Fruit fly (Drosophila melanogaster) whole organism, prepupa: ENCODE measurements around the gene Pcif1.

ENCODE experiments used
- Blimp-1 ChIP-seq: fragments of 200-800 bp; sonication (Bioruptor generic); optimal IDR thresholded peaks from 3 replicates; lab custom pipeline; 2017; ENCODE audit warnings: missing biosample characterization, missing genetic modification characterization, mild to moderate bottlenecking, moderate library complexity, missing genetic modification reagents
- CG11762 ChIP-seq: fragments of 200-800 bp; sonication (Bioruptor generic); optimal IDR thresholded peaks from 3 replicates; lab custom pipeline; 2016; ENCODE audit warnings: missing biosample characterization, missing genetic modification characterization; ENCODE audit not compliant: insufficient read depth
- CG11902 ChIP-seq: fragments of 200-800 bp; sonication (Bioruptor generic); optimal IDR thresholded peaks from 3 replicates; lab custom pipeline; 2016; ENCODE audit warnings: missing biosample characterization, missing genetic modification characterization
- CG15336 ChIP-seq: fragments of 200-800 bp; sonication (Bioruptor generic); IDR thresholded peaks from 2 replicates; pipeline ENCODE4 v1.3.6; 2022; ENCODE audit warnings: missing biosample characterization, missing genetic modification characterization
- CG1621 ChIP-seq: fragments of 200-800 bp; sonication (Bioruptor generic); optimal IDR thresholded peaks from 3 replicates; lab custom pipeline; 2018; ENCODE audit warnings: missing biosample characterization, mild to moderate bottlenecking, missing genetic modification characterization
- CG3032 ChIP-seq: fragments of 200-800 bp; optimal IDR thresholded peaks from 2 replicates; lab custom pipeline; 2019; ENCODE audit warnings: missing biosample characterization, mild to moderate bottlenecking, missing genetic modification characterization, moderate library complexity
- CG31627 ChIP-seq: fragments of 200-800 bp; sonication (Bioruptor generic); optimal IDR thresholded peaks from 3 replicates; lab custom pipeline; 2016; ENCODE audit warnings: missing biosample characterization, missing genetic modification characterization
- CG32006 ChIP-seq: fragments of 200-800 bp; sonication (Bioruptor generic); optimal IDR thresholded peaks from 3 replicates; lab custom pipeline; 2017; ENCODE audit warnings: missing biosample characterization, mild to moderate bottlenecking, missing genetic modification characterization
- CG6808 ChIP-seq: fragments of 200-800 bp; sonication (Bioruptor generic); optimal IDR thresholded peaks from 3 replicates; lab custom pipeline; 2017; ENCODE audit warnings: missing biosample characterization, missing genetic modification characterization, mild to moderate bottlenecking, moderate library complexity, missing genetic modification reagents
- CG8632 ChIP-seq: fragments of 200-800 bp; sonication (Bioruptor generic); optimal IDR thresholded peaks from 3 replicates; lab custom pipeline; 2016; ENCODE audit warnings: missing biosample characterization, missing genetic modification characterization
- CG9139 ChIP-seq: fragments of 200-800 bp; sonication (Bioruptor generic); optimal IDR thresholded peaks from 3 replicates; lab custom pipeline; 2017; ENCODE audit warnings: missing biosample characterization, mild to moderate bottlenecking, missing genetic modification characterization
- Eip75B ChIP-seq: fragments of 200-800 bp; sonication (Bioruptor generic); optimal IDR thresholded peaks from 3 replicates; lab custom pipeline; 2016; ENCODE audit warnings: missing biosample characterization, missing genetic modification characterization
- Eip78C ChIP-seq: fragments of 200-800 bp; sonication (Bioruptor generic); peaks from one replicate; lab custom pipeline; 2016; ENCODE audit warnings: missing biosample characterization, missing genetic modification characterization
- Eip93F ChIP-seq: fragments of 200-800 bp; sonication (Bioruptor generic); optimal IDR thresholded peaks from 2 replicates; lab custom pipeline; 2016; ENCODE audit warnings: missing biosample characterization, mild to moderate bottlenecking, missing genetic modification characterization
- Ets96B ChIP-seq: fragments of 200-800 bp; optimal IDR thresholded peaks from 2 replicates; lab custom pipeline; 2019; ENCODE audit warnings: missing biosample characterization, mild to moderate bottlenecking, missing genetic modification characterization, moderate library complexity
- Hr38 ChIP-seq: sonication (Bioruptor generic); optimal IDR thresholded peaks from 2 replicates; lab custom pipeline; 2016; ENCODE audit warnings: missing biosample characterization, missing genetic modification characterization
- Hr4 ChIP-seq: fragments of 200-800 bp; sonication (Bioruptor generic); optimal IDR thresholded peaks from 3 replicates; lab custom pipeline; 2016; ENCODE audit warnings: missing biosample characterization, missing genetic modification characterization
- Lpt ChIP-seq: fragments of 200-800 bp; sonication (Bioruptor generic); optimal IDR thresholded peaks from 3 replicates; lab custom pipeline; 2016; ENCODE audit warnings: missing biosample characterization, missing genetic modification characterization
- Sox14 ChIP-seq: fragments of 200-800 bp; sonication (Bioruptor generic); optimal IDR thresholded peaks from 3 replicates; lab custom pipeline; 2016; ENCODE audit warnings: missing biosample characterization, missing genetic modification characterization
- dac ChIP-seq: fragments of 200-800 bp; sonication (Bioruptor generic); optimal IDR thresholded peaks from 2 replicates; lab custom pipeline; 2017; ENCODE audit warnings: missing biosample characterization, mild to moderate bottlenecking, missing genetic modification characterization
- esn ChIP-seq: fragments of 200-800 bp; sonication (Bioruptor generic); optimal IDR thresholded peaks from 2 replicates; lab custom pipeline; 2016; ENCODE audit warnings: missing biosample characterization, mild to moderate bottlenecking, missing genetic modification characterization, moderate library complexity
- fd59A ChIP-seq: fragments of 200-800 bp; sonication (Bioruptor generic); optimal IDR thresholded peaks from 2 replicates; lab custom pipeline; 2017; ENCODE audit warnings: missing biosample characterization, mild to moderate bottlenecking, missing genetic modification characterization, missing genetic modification reagents
- fd85E ChIP-seq: fragments of 200-800 bp; sonication (Bioruptor generic); optimal IDR thresholded peaks from 3 replicates; lab custom pipeline; 2016; ENCODE audit warnings: missing biosample characterization, missing genetic modification characterization
- ss ChIP-seq, 2 experiments: fragments of 200-800 bp; sonication (Bioruptor generic); optimal IDR thresholded peaks; 2 replicates in 1 of 2; 3 replicates in 1 of 2; lab custom pipeline; 2017 to 2018; ENCODE audit warnings: mild to moderate bottlenecking in 2 of 2, missing biosample characterization in 2 of 2, missing genetic modification characterization in 2 of 2, moderate library complexity in 1 of 2
- svp ChIP-seq: fragments of 200-800 bp; sonication (Bioruptor generic); peaks from one replicate; lab custom pipeline; 2016; ENCODE audit warnings: missing biosample characterization, missing genetic modification characterization
- vri ChIP-seq: fragments of 200-800 bp; sonication (Bioruptor generic); optimal IDR thresholded peaks from 3 replicates; lab custom pipeline; 2016; ENCODE audit warnings: missing biosample characterization, mild to moderate bottlenecking, missing genetic modification characterization

The Pcif1 gene

dm6 chr3L:20826950-20827910 is 41.2 kb upstream of the Pcif1 start (continued):
- TF ChIP-seq CG8632 (GFP tag; lab: Kevin White, UChicago) (peak; percentile 4), CG15336 (GFP tag; lab: Robert Waterston, UW) (no peak)

dm6 chr3L:20823206-20823803 is 37.3 kb upstream of the Pcif1 start:
- no peak for TF ChIP-seq vri (GFP tag; lab: Kevin White, UChicago)
- peak; percentile 40 for TF ChIP-seq Blimp-1 (GFP tag; lab: Kevin White, UChicago)
- peak; percentile 33 for TF ChIP-seq svp (GFP tag; lab: Kevin White, UChicago)
- peak; percentile 34 for TF ChIP-seq Hr4 (GFP tag; lab: Kevin White, UChicago)
- TF ChIP-seq fd85E, result no peak

- TF ChIP-seq dac (GFP tag; lab: Kevin White, UChicago) (no peak), Sox14 (GFP tag; lab: Kevin White, UChicago) (no peak), svp (GFP tag; lab: Kevin White, UChicago) (no peak), Eip78C (GFP tag; lab: Kevin White, UChicago) (no peak), CG11902 (GFP tag; lab: Kevin White, UChicago) (no peak), Eip93F (no peak)
These were observed 31.9 kb upstream of the Pcif1 start, which contains the start of gene Mst77F for dm6 chr3L:20817927-20818326. TSS of gene Mst77F (minus strand) at chr3L:20818027.

dm6 chr3L:20815666-20816375 is 29.8 kb upstream of the Pcif1 start, which contains the start of the genes CG3618 and Pka-R1:
TSS of gene CG3618 (minus strand) at chr3L:20816075.
TSS of gene Pka-R1 (plus strand) at chr3L:20816118.
- TF ChIP-seq CG6808 (GFP tag; lab: Kevin White, UChicago), result no peak
- no peak for TF ChIP-seq Lpt (GFP tag; lab: Kevin White, UChicago)
- TF ChIP-seq Hr4 (GFP tag; lab: Kevin White, UChicago), result no peak
- TF ChIP-seq CG31627 (GFP tag; lab: Kevin White, UChicago), result peak; percentile 2
- TF ChIP-seq CG9139, result no peak
- no peak for TF ChIP-seq CG11762 (GFP tag; lab: Kevin White, UChicago)
- TF ChIP-seq Ets96B (tag; lab: Kevin White, UChicago), result no peak
- no peak for TF ChIP-seq fd59A (GFP tag; lab: Kevin White, UChicago)
- no peak for TF ChIP-seq ss (GFP tag; optimal IDR thresholded peaks at IDR 0.05; lab: Kevin White, UChicago)
- no peak for TF ChIP-seq CG32006 (GFP tag; lab: Kevin White, UChicago)
- TF ChIP-seq esn (GFP tag; lab: Kevin White, UChicago), result peak; percentile 21
- TF ChIP-seq Eip75B, result no peak

- TF ChIP-seq esn (GFP tag; lab: Kevin White, UChicago) (peak; percentile 37), CG3032 (tag; lab: Kevin White, UChicago) (peak; percentile 10), Eip75B (no peak), Hr38 (GFP tag; lab: Kevin White, UChicago) (no peak), CG1621 (tag; lab: Kevin White, UChicago) (peak; percentile 60), CG8632 (GFP tag; lab: Kevin White, UChicago) (no peak)
These were observed 23.3 kb upstream of the Pcif1 start, which contains the start of the genes CG3634 and HIPP1 for dm6 chr3L:20809088-20809999. TSS of gene CG3634 (minus strand) at chr3L:20809272. TSS of gene HIPP1 (plus strand) at chr3L:20809669.
